Worm (Caenorhabditis elegans) whole organism, L4/young adult: Measurements from ENCODE around the gene C06E4.3.

Experiments used
- dao-5 ChIP-seq: sonication (generic microtip); optimal IDR thresholded peaks from 2 replicates; lab custom pipeline; 2016; ENCODE audit warnings: missing genotype, missing genetic modification characterization, moderate library complexity, missing compliant biosample characterization
- him-1 ChIP-seq: sonication (generic microtip); optimal IDR thresholded peaks from 2 replicates; lab custom pipeline; 2016; ENCODE audit warnings: missing genotype, missing genetic modification reagents, missing genetic modification characterization, missing compliant biosample characterization

DNA sequence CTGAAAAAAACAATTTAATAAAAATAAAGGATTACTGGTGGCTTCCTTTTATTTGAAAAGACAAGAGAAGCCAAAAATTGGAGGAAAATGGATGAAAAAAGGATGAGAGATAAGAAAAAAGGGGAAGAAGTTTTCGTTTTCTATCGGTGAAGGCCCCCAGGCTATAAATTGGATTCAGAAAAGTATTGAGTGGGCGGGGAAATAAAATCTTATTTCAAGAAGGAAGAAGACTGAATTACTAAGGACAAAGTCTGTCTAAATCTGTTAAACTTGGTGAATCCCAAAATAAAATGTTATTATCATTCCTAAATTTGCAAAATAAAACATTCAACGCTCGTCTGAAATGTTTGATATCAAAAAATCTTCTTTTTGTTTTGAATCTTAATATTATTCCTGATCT lies 38.6 kb upstream of the C06E4.3 start:
- TF ChIP-seq dao-5 (tag; lab: Kevin White, UChicago) (no peak), him-1 (tag; lab: Kevin White, UChicago) (no peak)
